Worm (Caenorhabditis elegans) whole organism, L1 larva: Measurements from ENCODE around the gene fipr-4.

Source experiments
- C16A3.4 ChIP-seq: fragments of 150-350 bp; optimal IDR thresholded peaks from 2 replicates; lab custom pipeline; 2014; ENCODE audit warnings: missing biosample characterization, missing genetic modification characterization
- C34B4.2 ChIP-seq: sonication (generic microtip); optimal IDR thresholded peaks from 2 replicates; lab custom pipeline; 2017; ENCODE audit warnings: mild to moderate bottlenecking, missing genetic modification characterization, missing compliant biosample characterization
- aly-2 ChIP-seq: fragments of 150-350 bp; optimal IDR thresholded peaks from 2 replicates; lab custom pipeline; 2014; ENCODE audit warnings: missing biosample characterization, missing genetic modification characterization
- blmp-1 ChIP-seq: fragments of 150-350 bp; optimal IDR thresholded peaks from 2 replicates; lab custom pipeline; 2014; ENCODE audit warnings: missing biosample characterization, missing genetic modification characterization
- ceh-63 ChIP-seq: fragments of 200-800 bp; sonication (Bioruptor generic); optimal IDR thresholded peaks from 2 replicates; lab custom pipeline; 2018; ENCODE audit warnings: mild to moderate bottlenecking, missing genetic modification characterization, missing compliant biosample characterization
- ceh-82 ChIP-seq, 3 experiments: fragments of 150-350 bp in 1 of 3; sonication (generic microtip) in 2 of 3; optimal IDR thresholded peaks; 2 replicates each; lab custom pipeline; 2014 to 2017; ENCODE audit warnings: missing biosample characterization in 3 of 3, missing genetic modification characterization in 3 of 3
- ceh-88 ChIP-seq: fragments of 200-800 bp; sonication (Bioruptor generic); IDR thresholded peaks from 2 replicates; pipeline ENCODE4 v1.3.6; 2022; ENCODE audit warnings: missing genetic modification characterization, missing compliant biosample characterization
- ceh-90 ChIP-seq: sonication (generic microtip); optimal IDR thresholded peaks from 2 replicates; lab custom pipeline; 2016; ENCODE audit warnings: missing genetic modification characterization, missing compliant biosample characterization
- ces-1 ChIP-seq: fragments of 150-350 bp; optimal IDR thresholded peaks from 2 replicates; lab custom pipeline; 2014; ENCODE audit warnings: missing biosample characterization, missing genetic modification reagents, missing genetic modification characterization
- efl-3 ChIP-seq: fragments of 200-800 bp; sonication (Bioruptor generic); optimal IDR thresholded peaks from 2 replicates; lab custom pipeline; 2018; ENCODE audit warnings: mild to moderate bottlenecking, missing genetic modification characterization, missing compliant biosample characterization
- egl-13 ChIP-seq: sonication (generic microtip); optimal IDR thresholded peaks from 2 replicates; lab custom pipeline; 2016; ENCODE audit warnings: missing genotype, missing genetic modification reagents, missing genetic modification characterization, missing compliant biosample characterization
- egl-27 ChIP-seq, 2 experiments: fragments of 150-350 bp in 1 of 2; sonication (generic microtip); optimal IDR thresholded peaks; 3 replicates each; lab custom pipeline; 2017 to 2018; ENCODE audit warnings: missing biosample characterization in 2 of 2, missing genetic modification characterization in 2 of 2, missing genetic modification reagents in 2 of 2
- elt-3 ChIP-seq, 6 experiments: fragments of 150-350 bp in 1 of 6; sonication (generic microtip); optimal IDR thresholded peaks; 2 replicates each; lab custom pipeline; 2017 to 2018; ENCODE audit warnings: missing biosample characterization in 6 of 6, missing genetic modification characterization in 6 of 6, inconsistent platforms in 1 of 6
- fkh-10 ChIP-seq: sonication (generic microtip); optimal IDR thresholded peaks from 2 replicates; lab custom pipeline; 2017; ENCODE audit warnings: missing biosample characterization, missing genetic modification reagents, missing genetic modification characterization
- fkh-8 ChIP-seq: sonication (generic microtip); optimal IDR thresholded peaks from 2 replicates; lab custom pipeline; 2016; ENCODE audit warnings: mild to moderate bottlenecking, missing genetic modification characterization, missing compliant biosample characterization
- fos-1 ChIP-seq: fragments of 150-350 bp; optimal IDR thresholded peaks from 2 replicates; lab custom pipeline; 2014; ENCODE audit warnings: missing biosample characterization, missing genetic modification characterization
- grh-1 ChIP-seq: fragments of 200-800 bp; sonication (Bioruptor generic); IDR thresholded peaks from 2 replicates; pipeline ENCODE4 v1.3.6; 2022; ENCODE audit warnings: missing genetic modification reagents, missing genetic modification characterization, missing compliant biosample characterization
- hlh-4 ChIP-seq: sonication (generic microtip); optimal IDR thresholded peaks from 2 replicates; lab custom pipeline; 2016; ENCODE audit warnings: mild to moderate bottlenecking, missing genetic modification characterization, missing compliant biosample characterization
- jun-1 ChIP-seq: fragments of 150-350 bp; optimal IDR thresholded peaks from 2 replicates; lab custom pipeline; 2014; ENCODE audit warnings: missing biosample characterization, missing genetic modification reagents, missing genetic modification characterization
- lin-15B ChIP-seq: fragments of 150-350 bp; sonication (generic microtip); optimal IDR thresholded peaks from 3 replicates; lab custom pipeline; 2014; ENCODE audit warnings: missing biosample characterization, missing genetic modification characterization
- lin-35 ChIP-seq, 2 experiments: fragments of 150-350 bp; optimal IDR thresholded peaks; 2 replicates each; lab custom pipeline; 2014; ENCODE audit warnings: missing biosample characterization in 2 of 2, missing genetic modification characterization in 2 of 2, missing genetic modification reagents in 2 of 2
- mab-9 ChIP-seq: fragments of 200-800 bp; sonication (Bioruptor generic); IDR thresholded peaks from 2 replicates; pipeline ENCODE4 v1.3.6; 2022; ENCODE audit warnings: missing genetic modification reagents, missing genetic modification characterization, missing compliant biosample characterization
- nhr-11 ChIP-seq: fragments of 150-350 bp; optimal IDR thresholded peaks from 2 replicates; lab custom pipeline; 2014; ENCODE audit warnings: missing biosample characterization, missing genetic modification characterization
- nhr-20 ChIP-seq: sonication (generic microtip); optimal IDR thresholded peaks from 2 replicates; lab custom pipeline; 2016; ENCODE audit warnings: mild to moderate bottlenecking, missing genetic modification characterization, missing compliant biosample characterization
- nhr-71 ChIP-seq: sonication (generic microtip); optimal IDR thresholded peaks from 2 replicates; lab custom pipeline; 2016; ENCODE audit warnings: mild to moderate bottlenecking, missing genetic modification characterization, moderate library complexity, missing compliant biosample characterization
- nhr-84 ChIP-seq: sonication (generic microtip); optimal IDR thresholded peaks from 2 replicates; lab custom pipeline; 2017; ENCODE audit warnings: missing biosample characterization, missing genetic modification characterization
- nhr-90 ChIP-seq: sonication (generic microtip); optimal IDR thresholded peaks from 2 replicates; lab custom pipeline; 2016; ENCODE audit warnings: mild to moderate bottlenecking, missing genetic modification characterization, missing compliant biosample characterization; ENCODE audit not compliant: poor library complexity
- pag-3 ChIP-seq: sonication (generic microtip); optimal IDR thresholded peaks from 2 replicates; lab custom pipeline; 2017; ENCODE audit warnings: missing genetic modification characterization, mild to moderate bottlenecking, missing compliant biosample characterization, antibody characterized with exemption, borderline replicate concordance; ENCODE audit not compliant: insufficient read depth
- pqm-1 ChIP-seq: sonication (generic microtip); optimal IDR thresholded peaks from 3 replicates; lab custom pipeline; 2017; ENCODE audit warnings: missing biosample characterization, missing genetic modification characterization
- snpc-4 ChIP-seq: fragments of 150-350 bp; optimal IDR thresholded peaks from 2 replicates; lab custom pipeline; 2014; ENCODE audit warnings: missing biosample characterization, missing genetic modification characterization
- sptf-1 ChIP-seq: fragments of 150-350 bp; optimal IDR thresholded peaks from 2 replicates; lab custom pipeline; 2014; ENCODE audit warnings: missing biosample characterization, missing genetic modification characterization
- sup-37 ChIP-seq: fragments of 200-800 bp; sonication (Bioruptor generic); optimal IDR thresholded peaks from 2 replicates; lab custom pipeline; 2018; ENCODE audit warnings: mild to moderate bottlenecking, missing genetic modification characterization, missing compliant biosample characterization
- swsn-7 ChIP-seq: sonication (generic microtip); optimal IDR thresholded peaks from 2 replicates; lab custom pipeline; 2016; ENCODE audit warnings: missing genetic modification characterization, missing compliant biosample characterization
- tlp-1 ChIP-seq: fragments of 150-350 bp; optimal IDR thresholded peaks from 2 replicates; lab custom pipeline; 2014; ENCODE audit warnings: missing biosample characterization, missing genetic modification characterization
- xbp-1 ChIP-seq: sonication (generic microtip); optimal IDR thresholded peaks from 2 replicates; lab custom pipeline; 2016; ENCODE audit warnings: missing genetic modification characterization, missing compliant biosample characterization
- zag-1 ChIP-seq: fragments of 150-350 bp; optimal IDR thresholded peaks from 2 replicates; lab custom pipeline; 2014; ENCODE audit warnings: missing biosample characterization, missing genetic modification characterization

fipr-4 gene

DNA sequence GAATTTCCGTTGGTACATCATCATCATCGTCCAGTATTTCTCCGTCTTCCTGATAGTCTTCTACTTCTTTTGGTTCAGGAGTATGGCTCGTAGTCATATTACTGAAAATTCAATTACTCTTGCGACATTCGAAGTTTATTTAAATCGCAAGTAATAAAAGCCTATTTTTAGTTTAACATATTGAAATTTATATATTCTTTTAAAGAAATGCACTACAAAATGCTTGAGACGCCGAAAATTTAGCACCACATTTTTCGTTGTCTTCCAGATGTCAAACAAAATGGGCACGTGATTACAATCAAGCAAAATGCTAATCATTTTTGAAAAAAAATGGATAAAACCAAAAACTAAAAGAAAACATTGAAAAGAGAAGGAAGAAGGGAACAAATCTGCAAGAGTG lies 16.2 kb downstream of the fipr-4 start, which contains the start of gene zhit-3:
TSS of gene zhit-3 (minus strand) at position 101 of the 400 bp plus-strand sequence.
- no peak for TF ChIP-seq mab-9 (GFP tag; lab: Robert Waterston, UW)
- no peak for TF ChIP-seq ces-1
- TF ChIP-seq pag-3 = no peak
- no peak for TF ChIP-seq nhr-84 (tag; lab: Kevin White, UChicago)
- no peak for TF ChIP-seq grh-1 (GFP tag; lab: Robert Waterston, UW)
- TF ChIP-seq ceh-88 (GFP tag; lab: Robert Waterston, UW) = no peak
- no peak for TF ChIP-seq ceh-90
- TF ChIP-seq efl-3 (GFP tag; lab: Kevin White, UChicago) = no peak
- no peak for TF ChIP-seq sup-37 (GFP tag; lab: Kevin White, UChicago)
- no peak for TF ChIP-seq elt-3 (tag; optimal IDR thresholded peaks at IDR 0.05; lab: Kevin White, UChicago)
- TF ChIP-seq ceh-63 (GFP tag; lab: Kevin White, UChicago) = no peak
- no peak for TF ChIP-seq nhr-71 (tag; lab: Kevin White, UChicago)
- no peak for TF ChIP-seq ceh-82 (tag; optimal IDR thresholded peaks at IDR 0.05; lab: Kevin White, UChicago)
- TF ChIP-seq hlh-4 (tag; lab: Kevin White, UChicago) = no peak
- TF ChIP-seq lin-15B (tag; lab: Kevin White, UChicago) = no peak

DNA sequence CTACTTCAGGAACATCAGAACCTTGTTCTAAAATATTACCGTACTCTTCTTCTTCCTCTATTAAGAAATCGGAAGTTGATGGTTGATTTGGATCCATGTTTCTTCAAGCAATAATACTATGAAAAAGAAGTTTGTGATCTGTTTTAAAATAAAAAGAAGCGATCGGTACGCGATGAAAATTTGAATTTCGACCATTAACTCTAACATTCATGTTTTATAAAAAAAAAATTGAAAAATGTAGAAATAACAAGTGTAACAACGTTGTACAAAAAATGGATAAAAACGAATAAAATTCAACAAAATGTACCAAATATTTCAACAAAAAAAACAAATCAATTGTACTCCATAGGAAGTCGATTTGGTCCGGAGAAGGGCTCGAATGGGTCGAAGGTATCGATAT lies 18.0 kb downstream of the fipr-4 start, which contains the start of gene tftc-3:
TSS of gene tftc-3 (minus strand) at position 101 of the 400 bp plus-strand sequence.
- TF ChIP-seq nhr-71 (tag; lab: Kevin White, UChicago) (no peak), pag-3 (no peak), swsn-7 (tag; lab: Kevin White, UChicago) (no peak), snpc-4 (tag; lab: Kevin White, UChicago) (no peak), egl-13 (tag; lab: Kevin White, UChicago) (no peak), sptf-1 (tag; lab: Kevin White, UChicago) (no peak), fos-1 (tag; lab: Kevin White, UChicago) (no peak), grh-1 (GFP tag; lab: Robert Waterston, UW) (no peak), aly-2 (tag; lab: Kevin White, UChicago) (no peak), nhr-20 (tag; lab: Kevin White, UChicago) (no peak)

DNA sequence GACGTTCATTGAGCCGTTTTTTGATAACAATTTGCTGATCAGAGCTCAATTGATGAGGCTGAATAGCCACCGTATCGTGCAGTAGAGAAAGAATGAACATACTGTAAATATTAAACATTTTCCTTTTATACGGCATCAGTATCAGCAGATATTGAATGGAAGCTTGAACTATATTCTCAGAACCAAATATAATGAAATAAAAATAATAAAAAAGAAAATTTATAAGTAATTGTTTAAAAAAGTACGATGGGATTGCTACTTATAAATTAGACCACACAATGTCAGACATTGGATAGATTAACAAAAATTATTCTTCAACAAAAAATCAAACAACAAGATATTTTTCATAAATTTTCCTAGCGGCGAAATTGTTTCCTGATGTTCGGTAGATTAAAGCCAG lies 21.8 kb downstream of the fipr-4 start, which contains the start of gene rpc-25:
TSS of gene rpc-25 (minus strand) at position 101 of the 400 bp plus-strand sequence.
- TF ChIP-seq zag-1 = no peak
- TF ChIP-seq, all 84 proteins: peak for 0

DNA sequence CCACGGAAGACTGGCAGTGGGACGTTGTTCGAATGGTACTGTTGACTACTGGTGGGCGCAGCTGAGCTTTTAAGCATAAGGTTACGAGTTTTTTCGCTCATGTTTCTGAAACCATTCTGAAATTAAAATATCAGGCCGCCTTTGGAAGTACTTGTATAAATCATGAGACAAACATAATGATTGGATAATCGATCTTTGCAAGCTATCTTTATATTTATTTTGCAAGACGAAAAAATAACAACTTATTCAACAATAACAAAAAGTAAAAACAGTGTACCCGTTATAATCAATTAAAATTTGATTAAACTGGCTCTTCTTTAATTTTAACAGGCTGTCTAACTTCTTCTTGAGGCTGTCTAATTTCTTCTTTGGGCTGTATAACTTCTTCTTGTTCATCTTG lies 22.8 kb downstream of the fipr-4 start, which contains the start of gene ZK856.16:
TSS of gene ZK856.16 (minus strand) at position 101 of the 400 bp plus-strand sequence.
- no peak for TF ChIP-seq nhr-71 (tag; lab: Kevin White, UChicago)
- no peak for TF ChIP-seq fkh-10
- TF ChIP-seq lin-35 (GFP tag; optimal IDR thresholded peaks at IDR 0.05; lab: Kevin White, UChicago) = no peak
- TF ChIP-seq nhr-20 (tag; lab: Kevin White, UChicago) = no peak
- no peak for TF ChIP-seq blmp-1 (tag; lab: Kevin White, UChicago)
- no peak for TF ChIP-seq lin-15B (tag; lab: Kevin White, UChicago)
- no peak for TF ChIP-seq nhr-11 (tag; lab: Kevin White, UChicago)
- no peak for TF ChIP-seq fkh-8 (tag; lab: Kevin White, UChicago)
- TF ChIP-seq jun-1 (tag; lab: Kevin White, UChicago) = no peak
- TF ChIP-seq elt-3 (tag; optimal IDR thresholded peaks at IDR 0.05; lab: Kevin White, UChicago) = no peak
- no peak for TF ChIP-seq C34B4.2 (tag; lab: Kevin White, UChicago)
- TF ChIP-seq xbp-1 = no peak
- TF ChIP-seq nhr-90 (tag; lab: Kevin White, UChicago) = no peak
- no peak for TF ChIP-seq C16A3.4 (tag; lab: Kevin White, UChicago)
- no peak for TF ChIP-seq egl-27 (tag; optimal IDR thresholded peaks at IDR 0.05; lab: Kevin White, UChicago)
- TF ChIP-seq pqm-1 (tag; lab: Kevin White, UChicago) = no peak
- TF ChIP-seq tlp-1 (tag; lab: Kevin White, UChicago) = no peak
